Fruit fly (Drosophila melanogaster): Measurements from ENCODE around the gene CG8004.

CG8004 gene

DNA sequence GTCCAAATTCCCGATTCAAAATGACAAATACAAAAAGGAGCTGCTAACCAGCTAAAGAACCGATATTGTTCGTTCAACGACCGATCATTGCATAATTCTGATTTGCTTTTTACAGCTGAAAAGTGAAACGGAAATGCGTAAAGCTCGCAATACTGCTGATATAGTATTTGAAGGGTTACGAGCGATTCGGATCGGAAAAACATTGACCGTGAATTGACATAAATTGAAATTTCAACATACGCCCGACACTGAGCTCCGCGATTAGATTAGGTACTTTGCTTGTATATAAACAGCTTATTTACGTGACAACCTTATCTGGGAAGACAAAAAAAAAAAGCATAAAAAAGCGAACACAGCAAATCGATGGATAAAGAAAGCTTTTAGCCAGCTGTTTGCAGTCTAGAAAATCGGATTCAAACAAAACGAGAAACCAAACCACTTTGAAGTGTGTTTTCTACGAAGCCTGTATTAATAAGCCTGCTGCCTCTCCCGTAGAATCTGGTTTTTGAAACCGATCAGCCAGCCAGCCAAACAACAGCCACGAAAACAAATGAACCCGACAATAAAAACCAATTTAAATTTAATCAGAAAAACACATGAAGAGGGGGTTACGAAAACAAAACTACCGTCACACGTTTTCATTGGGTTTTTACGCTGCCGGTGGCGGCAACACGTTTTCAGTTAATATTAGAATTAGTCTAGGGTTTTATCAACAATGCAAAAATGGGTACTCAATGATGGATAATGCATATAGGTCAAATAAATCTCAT is 26.6 kb downstream of the CG8004 start:
- TF ChIP-seq ttk (optimal IDR thresholded peaks at IDR 0.05), result no peak
- TF ChIP-seq h (optimal IDR thresholded peaks at IDR 0.05), result no peak
- no peak for TF ChIP-seq Sin3A (optimal IDR thresholded peaks at IDR 0.05)

DNA sequence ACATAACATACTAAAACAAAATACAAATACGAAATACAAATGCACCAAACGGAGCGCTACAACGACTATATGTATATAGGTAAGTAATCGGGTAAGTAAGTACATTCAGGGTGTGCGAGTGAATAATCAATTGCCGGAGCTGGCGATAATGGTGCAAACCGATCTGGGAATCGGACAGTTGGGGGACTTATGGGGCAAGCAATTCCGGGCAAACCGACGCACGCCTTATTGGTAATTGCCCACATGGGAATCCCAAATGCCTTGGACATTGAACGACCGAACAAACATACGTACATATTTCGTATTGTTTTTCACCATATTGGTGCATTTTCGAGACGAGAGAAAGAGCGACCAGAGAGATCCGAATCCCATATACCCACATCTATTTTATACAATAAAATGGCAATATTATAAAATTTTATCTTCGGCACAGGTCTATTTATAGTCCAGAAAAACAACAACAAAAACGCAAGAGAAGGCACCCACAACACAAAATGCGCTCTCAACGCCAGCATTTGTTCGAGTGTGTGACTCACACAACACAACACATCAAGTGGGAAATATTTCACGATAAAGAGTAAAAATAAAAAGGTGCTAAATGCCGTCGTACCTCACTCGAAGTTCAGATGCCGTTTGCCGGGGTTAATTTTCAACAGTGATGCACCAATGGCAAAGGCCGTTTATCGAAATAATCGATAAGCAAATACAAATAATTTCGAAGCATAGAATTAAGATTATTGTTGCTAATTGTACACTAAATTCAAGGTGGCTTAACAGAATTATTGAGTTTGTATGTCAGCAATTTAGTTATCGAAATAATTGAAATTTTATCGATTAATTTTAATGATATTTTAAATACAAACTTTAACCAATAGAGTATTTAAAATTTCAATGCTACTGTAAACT is 27.9 kb downstream of the CG8004 start:
- TF ChIP-seq Myc (optimal IDR thresholded peaks at IDR 0.05) (no peak), psq (optimal IDR thresholded peaks at IDR 0.05) (no peak), insv (optimal IDR thresholded peaks at IDR 0.05) (no peak), Sin3A (optimal IDR thresholded peaks at IDR 0.05) (no peak), h (optimal IDR thresholded peaks at IDR 0.05) (no peak), ttk (optimal IDR thresholded peaks at IDR 0.05) (no peak)

DNA sequence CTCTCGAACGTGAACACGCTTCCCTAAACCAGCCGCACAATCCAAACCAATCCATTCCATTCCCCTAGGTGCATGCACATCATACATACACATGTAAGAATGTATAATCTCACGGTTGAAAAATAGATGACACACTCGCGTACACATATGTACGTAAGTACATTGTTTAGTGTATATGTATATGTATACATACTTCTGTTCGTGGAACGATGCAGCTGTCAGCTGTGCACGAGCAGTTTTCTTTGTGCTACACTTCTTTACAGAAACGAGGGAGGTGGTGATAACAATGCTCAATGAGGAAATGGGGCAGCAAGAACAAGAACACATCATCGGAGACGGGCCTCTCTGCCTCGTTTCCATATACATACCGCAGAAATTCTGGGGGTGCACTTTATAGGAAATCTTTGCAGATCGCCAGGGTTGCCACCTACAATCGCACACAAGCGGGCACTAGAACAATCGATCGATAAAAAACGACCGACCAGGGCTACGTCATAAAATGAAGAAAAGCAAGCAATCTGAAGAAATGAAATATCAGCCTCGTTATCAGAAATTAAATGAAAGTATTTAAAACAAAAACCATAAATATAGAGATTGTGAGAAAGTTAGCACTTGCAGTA is 28.9 kb downstream of the CG8004 start:
- TF ChIP-seq Sin3A (optimal IDR thresholded peaks at IDR 0.05) (no peak), psq (optimal IDR thresholded peaks at IDR 0.05) (no peak), insv (optimal IDR thresholded peaks at IDR 0.05) (no peak), h (optimal IDR thresholded peaks at IDR 0.05) (no peak), ttk (optimal IDR thresholded peaks at IDR 0.05) (no peak), Myc (optimal IDR thresholded peaks at IDR 0.05) (no peak)

dm6 chr3L:19898547-19899282 is 29.6 kb downstream of the CG8004 start:
- TF ChIP-seq h (optimal IDR thresholded peaks at IDR 0.05), result no peak
- no peak for TF ChIP-seq psq (optimal IDR thresholded peaks at IDR 0.05)
- TF ChIP-seq Sin3A (optimal IDR thresholded peaks at IDR 0.05), result no peak

- TF ChIP-seq h (optimal IDR thresholded peaks at IDR 0.05), result no peak
Observed at dm6 chr3L:19897685-19898009, 30.7 kb downstream of the CG8004 start.

- no peak for TF ChIP-seq psq (optimal IDR thresholded peaks at IDR 0.05)
- TF ChIP-seq Myc (optimal IDR thresholded peaks at IDR 0.05), result no peak
- no peak for TF ChIP-seq h (optimal IDR thresholded peaks at IDR 0.05)
- TF ChIP-seq Sin3A (optimal IDR thresholded peaks at IDR 0.05), result no peak
- TF ChIP-seq ttk (optimal IDR thresholded peaks at IDR 0.05), result no peak
- no peak for TF ChIP-seq insv (optimal IDR thresholded peaks at IDR 0.05)
Observed at dm6 chr3L:19896892-19897684, 31.2 kb downstream of the CG8004 start.

dm6 chr3L:19896280-19896891 is 31.9 kb downstream of the CG8004 start:
- TF ChIP-seq psq (optimal IDR thresholded peaks at IDR 0.05) (no peak), ttk (optimal IDR thresholded peaks at IDR 0.05) (no peak), h (optimal IDR thresholded peaks at IDR 0.05) (no peak), Myc (optimal IDR thresholded peaks at IDR 0.05) (no peak), Sin3A (optimal IDR thresholded peaks at IDR 0.05) (no peak), insv (optimal IDR thresholded peaks at IDR 0.05) (no peak)

dm6 chr3L:19895556-19895995 is 32.7 kb downstream of the CG8004 start:
- no peak for TF ChIP-seq psq (optimal IDR thresholded peaks at IDR 0.05)
- TF ChIP-seq Myc (optimal IDR thresholded peaks at IDR 0.05), result no peak
- no peak for TF ChIP-seq insv (optimal IDR thresholded peaks at IDR 0.05)
- TF ChIP-seq Sin3A (optimal IDR thresholded peaks at IDR 0.05), result no peak
- no peak for TF ChIP-seq h (optimal IDR thresholded peaks at IDR 0.05)
- no peak for TF ChIP-seq ttk (optimal IDR thresholded peaks at IDR 0.05)
